Worm (Caenorhabditis elegans) whole organism, midembryonic: ENCODE data around the gene C25E10.10.

Source experiments
- T22C8.4 ChIP-seq: fragments of 200-800 bp; sonication (Bioruptor generic); IDR thresholded peaks from 2 replicates; pipeline ENCODE4 v1.3.6; 2022; ENCODE audit warnings: missing genetic modification characterization, missing compliant biosample characterization
- cog-1 ChIP-seq: sonication (generic microtip); optimal IDR thresholded peaks from 2 replicates; lab custom pipeline; 2016; ENCODE audit warnings: missing genetic modification characterization, missing compliant biosample characterization
- flt-1 ChIP-seq: fragments of 200-800 bp; sonication (Bioruptor generic); IDR thresholded peaks from 2 replicates; pipeline ENCODE4 v1.3.6; 2022; ENCODE audit warnings: missing genetic modification characterization, missing compliant biosample characterization
- klf-2 ChIP-seq: fragments of 200-800 bp; sonication (Bioruptor generic); conservative IDR thresholded peaks from 2 replicates; pipeline ENCODE4 v1.3.6; 2022; ENCODE audit warnings: missing genetic modification reagents, missing genetic modification characterization, missing compliant biosample characterization
- med-1 ChIP-seq: sonication (generic microtip); optimal IDR thresholded peaks from 2 replicates; lab custom pipeline; 2017; ENCODE audit warnings: missing genetic modification characterization, mild to moderate bottlenecking, missing compliant biosample characterization, antibody characterized with exemption, missing genetic modification reagents; ENCODE audit not compliant: insufficient read depth
- ref-1 ChIP-seq: fragments of 200-800 bp; sonication (Bioruptor generic); conservative IDR thresholded peaks from 2 replicates; pipeline ENCODE4 v1.3.6; 2022; ENCODE audit warnings: missing genetic modification reagents, missing genetic modification characterization, missing compliant biosample characterization
- tab-1 ChIP-seq: fragments of 200-800 bp; sonication (Bioruptor generic); IDR thresholded peaks from 2 replicates; pipeline ENCODE4 v1.3.6; 2022; ENCODE audit warnings: missing genetic modification characterization, missing compliant biosample characterization
- ztf-23 ChIP-seq: fragments of 200-800 bp; sonication (Bioruptor generic); IDR thresholded peaks from 2 replicates; pipeline ENCODE4 v1.3.6; 2022; ENCODE audit warnings: missing genetic modification reagents, missing genetic modification characterization, missing compliant biosample characterization
- ztf-29 ChIP-seq: fragments of 200-800 bp; sonication (Bioruptor generic); IDR thresholded peaks from 2 replicates; pipeline ENCODE4 v1.3.6; 2022; ENCODE audit warnings: missing genetic modification reagents, missing genetic modification characterization, missing compliant biosample characterization

The C25E10.10 gene

DNA sequence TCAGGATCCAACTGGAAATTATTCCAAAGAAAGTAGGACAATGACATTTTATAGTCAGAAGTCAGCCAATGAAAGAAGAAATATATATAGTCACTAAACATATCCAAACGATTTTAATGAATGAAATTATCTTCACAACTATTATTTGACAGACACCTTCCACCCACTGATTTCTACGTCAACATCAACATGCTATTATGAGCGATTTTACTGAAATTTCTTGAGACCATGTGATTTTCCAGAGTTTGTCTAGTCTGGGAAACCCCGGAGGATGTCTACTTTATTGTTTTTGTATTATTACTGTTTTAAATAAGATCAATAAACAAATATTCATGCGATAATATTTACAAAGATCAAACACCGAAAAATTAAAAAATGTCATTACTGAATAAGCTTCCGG, 40.6 kb downstream of the C25E10.10 start, which contains the start of gene srt-18:
TSS of gene srt-18 (minus strand) at position 101 of the 400 bp plus-strand sequence.
- no peak for TF ChIP-seq T22C8.4 (GFP tag; lab: Robert Waterston, UW)
- no peak for TF ChIP-seq tab-1
- no peak for TF ChIP-seq flt-1 (GFP tag; lab: Robert Waterston, UW)
- no peak for TF ChIP-seq ztf-23 (GFP tag; lab: Robert Waterston, UW)
- TF ChIP-seq ref-1 (GFP tag; lab: Robert Waterston, UW), result no peak
- TF ChIP-seq cog-1 (tag; lab: Kevin White, UChicago), result no peak
- no peak for TF ChIP-seq klf-2
- no peak for TF ChIP-seq ztf-29 (GFP tag; lab: Robert Waterston, UW)
- no peak for TF ChIP-seq med-1 (GFP tag; lab: Kevin White, UChicago)

DNA sequence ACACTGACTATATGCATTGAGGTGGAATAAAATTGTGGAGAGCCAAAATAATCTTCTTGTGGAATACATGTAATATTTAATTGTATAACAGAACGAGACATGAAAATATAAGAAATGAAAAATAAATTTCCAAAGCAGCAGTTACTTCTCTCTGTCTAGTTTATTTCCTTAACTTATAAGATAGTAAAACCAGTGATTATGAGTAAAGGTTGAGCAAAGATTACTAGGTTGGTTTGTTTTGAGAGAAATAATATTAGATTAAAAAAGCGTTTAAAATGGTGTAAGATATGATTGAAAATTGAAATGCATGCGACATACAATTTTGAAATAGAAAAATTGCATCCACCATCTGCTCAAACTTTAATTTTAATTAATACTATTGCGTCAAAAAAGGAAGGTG, 42.4 kb downstream of the C25E10.10 start, which contains the start of gene srh-201:
TSS of gene srh-201 (minus strand) at position 101 of the 400 bp plus-strand sequence.
- TF ChIP-seq tab-1 (no peak), ztf-29 (GFP tag; lab: Robert Waterston, UW) (no peak), ref-1 (GFP tag; lab: Robert Waterston, UW) (no peak)

DNA sequence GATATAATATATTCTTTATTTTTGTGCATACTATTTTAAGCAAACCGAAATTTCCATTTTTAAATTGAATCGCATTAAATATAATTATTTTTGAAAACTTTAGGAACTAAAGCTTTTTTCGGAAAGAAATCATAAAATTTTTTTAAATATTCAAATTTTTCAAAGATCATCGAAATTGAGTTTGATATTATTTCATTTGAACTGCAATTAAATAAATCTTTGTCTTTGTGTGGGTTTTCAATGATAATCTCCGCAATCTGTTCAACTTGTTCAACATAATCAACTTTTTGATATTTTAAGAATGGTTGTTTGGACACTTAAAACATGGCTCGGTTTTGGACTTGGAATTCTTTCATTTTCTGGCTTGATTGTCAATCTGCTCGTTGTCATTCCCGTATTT, 47.0 kb downstream of the C25E10.10 start, which contains the start of gene srx-2:
TSS of gene srx-2 (plus strand) at position 301 of the 400 bp plus-strand sequence.
- TF ChIP-seq ztf-29 (GFP tag; lab: Robert Waterston, UW) (no peak), flt-1 (GFP tag; lab: Robert Waterston, UW) (no peak), T22C8.4 (GFP tag; lab: Robert Waterston, UW) (no peak), ztf-23 (GFP tag; lab: Robert Waterston, UW) (no peak), med-1 (GFP tag; lab: Kevin White, UChicago) (no peak), ref-1 (GFP tag; lab: Robert Waterston, UW) (no peak), tab-1 (no peak), klf-2 (no peak), cog-1 (tag; lab: Kevin White, UChicago) (no peak)
